Worm (Caenorhabditis elegans): Measurements from ENCODE around the gene cyp-25A1.

- TF ChIP-seq nhr-76 (tag; optimal IDR thresholded peaks at IDR 0.05) (no peak), egl-27 (tag; optimal IDR thresholded peaks at IDR 0.05) (no peak), lin-39 (tag; optimal IDR thresholded peaks at IDR 0.05) (no peak), R02D3.7 (tag; optimal IDR thresholded peaks at IDR 0.05) (no peak), lin-15B (tag; optimal IDR thresholded peaks at IDR 0.05) (no peak), eor-1 (tag; optimal IDR thresholded peaks at IDR 0.05) (no peak), unc-62 (GFP tag; optimal IDR thresholded peaks at IDR 0.05) (no peak), pha-4 (tag; optimal IDR thresholded peaks at IDR 0.05) (no peak), ceh-82 (tag; optimal IDR thresholded peaks at IDR 0.05) (no peak), ztf-11 (tag; optimal IDR thresholded peaks at IDR 0.05) (no peak), tbx-2 (tag; optimal IDR thresholded peaks at IDR 0.05) (no peak)
Measured at ce11 chrIII:3874492-3874891, 42.1 kb downstream of the cyp-25A1 start.

Data from whole organism, L3 larva.